Fruit fly (Drosophila melanogaster) whole organism, embryonic: ENCODE results near the gene Set2.
A peak's percentile ranks its signal among the peaks of the same experiment; 100 is the strongest.

ENCODE experiments used
- Aef1 ChIP-seq: fragments of 200-800 bp; sonication (Bioruptor generic); IDR thresholded peaks from 3 replicates; pipeline ENCODE4 v1.3.6; 2022; ENCODE audit warnings: missing biosample characterization, missing genetic modification characterization
- Awh ChIP-seq: fragments of 200-800 bp; sonication (Bioruptor generic); IDR thresholded peaks from 2 replicates; pipeline ENCODE4, ENCODE4 v1.3.6; 2022; ENCODE audit warnings: missing biosample characterization, missing genetic modification characterization
- Blimp-1 ChIP-seq: fragments of 200-800 bp; sonication (Bioruptor generic); optimal IDR thresholded peaks from 3 replicates; lab custom pipeline; 2018; ENCODE audit warnings: missing biosample characterization, missing genetic modification characterization, mild to moderate bottlenecking, moderate library complexity, missing genetic modification reagents
- CG10267 ChIP-seq: fragments of 200-800 bp; sonication (Bioruptor generic); optimal IDR thresholded peaks from 2 replicates; lab custom pipeline; 2018; ENCODE audit warnings: missing biosample characterization, mild to moderate bottlenecking, missing genetic modification characterization, moderate library complexity
- CG11085 ChIP-seq: fragments of 200-800 bp; sonication (Bioruptor generic); IDR thresholded peaks from 2 replicates; pipeline ENCODE4 v1.3.6; 2022; ENCODE audit warnings: missing biosample characterization, missing genetic modification characterization
- CG11247 ChIP-seq: fragments of 200-800 bp; sonication (Bioruptor generic); IDR thresholded peaks from 2 replicates; pipeline ENCODE4 v1.3.6; 2022; ENCODE audit warnings: missing biosample characterization, missing genetic modification characterization
- CG11398 ChIP-seq: fragments of 200-800 bp; sonication (Bioruptor generic); optimal IDR thresholded peaks from 2 replicates; lab custom pipeline; 2016; ENCODE audit warnings: missing biosample characterization, missing genetic modification characterization
- CG11695 ChIP-seq: fragments of 200-800 bp; sonication (Bioruptor generic); IDR thresholded peaks from 3 replicates; pipeline ENCODE4 v1.3.6; 2022; ENCODE audit warnings: missing biosample characterization, missing genetic modification characterization
- CG13123 ChIP-seq: fragments of 200-800 bp; sonication (Bioruptor generic); optimal IDR thresholded peaks from 2 replicates; lab custom pipeline; 2016; ENCODE audit warnings: missing biosample characterization, missing genetic modification characterization
- CG14014 ChIP-seq: fragments of 200-800 bp; sonication (Bioruptor generic); IDR thresholded peaks from 2 replicates; pipeline ENCODE4 v1.3.6; 2022; ENCODE audit warnings: missing biosample characterization, missing genetic modification characterization
- CG15073 ChIP-seq: fragments of 200-800 bp; sonication (Bioruptor generic); optimal IDR thresholded peaks from 2 replicates; lab custom pipeline; 2016; ENCODE audit warnings: missing biosample characterization, missing genetic modification characterization
- CG16863 ChIP-seq: fragments of 200-800 bp; sonication (Bioruptor generic); optimal IDR thresholded peaks from 3 replicates; lab custom pipeline; 2016; ENCODE audit warnings: missing biosample characterization, missing genetic modification characterization
- CG1792 ChIP-seq: fragments of 200-800 bp; sonication (Bioruptor generic); optimal IDR thresholded peaks from 2 replicates; lab custom pipeline; 2016; ENCODE audit warnings: missing biosample characterization, missing genetic modification characterization
- CG2199 ChIP-seq: fragments of 200-800 bp; sonication (Bioruptor generic); IDR thresholded peaks from 3 replicates; pipeline ENCODE4 v1.3.6; 2022; ENCODE audit warnings: missing biosample characterization, missing genetic modification characterization
- CG34376 ChIP-seq: fragments of 200-800 bp; sonication (Bioruptor generic); optimal IDR thresholded peaks from 2 replicates; lab custom pipeline; 2018; ENCODE audit warnings: missing biosample characterization, mild to moderate bottlenecking, missing genetic modification characterization
- CG4617 ChIP-seq: fragments of 200-800 bp; sonication (Bioruptor generic); optimal IDR thresholded peaks from 3 replicates; lab custom pipeline; 2016; ENCODE audit warnings: missing biosample characterization, missing genetic modification characterization, borderline replicate concordance
- CG7372 ChIP-seq: fragments of 200-800 bp; sonication (Bioruptor generic); IDR thresholded peaks from 2 replicates; pipeline ENCODE4 v1.3.6; 2022; ENCODE audit warnings: missing biosample characterization, missing genetic modification characterization
- CG8089 ChIP-seq: fragments of 200-800 bp; sonication (Bioruptor generic); optimal IDR thresholded peaks from 3 replicates; lab custom pipeline; 2016; ENCODE audit warnings: missing biosample characterization, missing genetic modification characterization
- CG9609 ChIP-seq: fragments of 200-800 bp; sonication (Bioruptor generic); optimal IDR thresholded peaks from 3 replicates; lab custom pipeline; 2016; ENCODE audit warnings: missing biosample characterization, missing genetic modification characterization
- D19A ChIP-seq: fragments of 200-800 bp; optimal IDR thresholded peaks from 3 replicates; lab custom pipeline; 2019; ENCODE audit warnings: missing biosample characterization, mild to moderate bottlenecking, missing genetic modification characterization, moderate library complexity
- Eip74EF ChIP-seq, 2 experiments: fragments of 200-800 bp in 1 of 2; fragments of >200 bp in 1 of 2; sonication (Bioruptor generic) in 1 of 2; optimal IDR thresholded peaks; 2 replicates each; lab custom pipeline; 2017 to 2019; ENCODE audit warnings: missing biosample characterization in 2 of 2, missing genetic modification characterization in 2 of 2, mild to moderate bottlenecking in 1 of 2, moderate library complexity in 1 of 2
- Fer1 ChIP-seq: fragments of 200-800 bp; sonication (Bioruptor generic); optimal IDR thresholded peaks from 2 replicates; lab custom pipeline; 2017; ENCODE audit warnings: missing biosample characterization, mild to moderate bottlenecking, missing genetic modification characterization
- HmgZ ChIP-seq: fragments of 200-800 bp; sonication (Bioruptor generic); optimal IDR thresholded peaks from 2 replicates; lab custom pipeline; 2018; ENCODE audit warnings: missing biosample characterization, mild to moderate bottlenecking, missing genetic modification characterization
- Hsf ChIP-seq: fragments of 200-800 bp; sonication (Bioruptor generic); optimal IDR thresholded peaks from 3 replicates; lab custom pipeline; 2016; ENCODE audit warnings: missing biosample characterization, missing genetic modification characterization
- MESR4 ChIP-seq: fragments of 200-800 bp; sonication (Bioruptor generic); optimal IDR thresholded peaks from 2 replicates; lab custom pipeline; 2018; ENCODE audit warnings: missing biosample characterization, mild to moderate bottlenecking, missing genetic modification characterization, moderate library complexity
- Neu2 ChIP-seq: fragments of 200-800 bp; sonication (Bioruptor generic); optimal IDR thresholded peaks from 3 replicates; lab custom pipeline; 2016; ENCODE audit warnings: missing biosample characterization, missing genetic modification characterization, borderline replicate concordance
- Pdp1 ChIP-seq, 2 experiments: fragments of 200-800 bp; sonication (Bioruptor generic); optimal IDR thresholded peaks; 3 replicates each; lab custom pipeline; 2016; ENCODE audit warnings: missing biosample characterization in 2 of 2, missing genetic modification characterization in 2 of 2, mild to moderate bottlenecking in 1 of 2, moderate library complexity in 1 of 2
- Six4 ChIP-seq: fragments of 200-800 bp; sonication (Bioruptor generic); optimal IDR thresholded peaks from 2 replicates; lab custom pipeline; 2016; ENCODE audit warnings: missing biosample characterization, missing genetic modification characterization
- Stat92E ChIP-seq, 3 experiments: fragments of >200 bp in 2 of 3; fragments of 200-800 bp in 1 of 3; sonication (Bioruptor generic) in 1 of 3; optimal IDR thresholded peaks; 2 replicates each; lab custom pipeline; 2017 to 2019; ENCODE audit warnings: missing biosample characterization in 3 of 3, missing genetic modification characterization in 3 of 3, mild to moderate bottlenecking in 1 of 3, moderate library complexity in 1 of 3
- ase ChIP-seq: fragments of 200-800 bp; sonication (Bioruptor generic); IDR thresholded peaks from 3 replicates; pipeline ENCODE4 v1.3.6; 2022; ENCODE audit warnings: missing biosample characterization, missing genetic modification characterization
- ato ChIP-seq: fragments of 200-800 bp; sonication (Bioruptor generic); IDR thresholded peaks from 2 replicates; pipeline ENCODE4 v1.3.6; 2022; ENCODE audit warnings: missing biosample characterization, missing genetic modification characterization; ENCODE audit not compliant: partially characterized antibody
- bbx ChIP-seq: fragments of 200-800 bp; sonication (Bioruptor generic); IDR thresholded peaks from 2 replicates; pipeline ENCODE4 v1.3.6; 2022; ENCODE audit warnings: missing biosample characterization, missing genetic modification characterization; ENCODE audit not compliant: partially characterized antibody
- bsh ChIP-seq, 2 experiments: fragments of 200-800 bp; sonication (Bioruptor generic); optimal IDR thresholded peaks; 2 replicates each; lab custom pipeline; 2017 to 2018; ENCODE audit warnings: mild to moderate bottlenecking in 2 of 2, missing biosample characterization in 2 of 2, missing genetic modification characterization in 2 of 2, moderate library complexity in 1 of 2
- chif ChIP-seq, 2 experiments: fragments of 200-800 bp; sonication (Bioruptor generic); optimal IDR thresholded peaks; 3 replicates each; lab custom pipeline; 2016; ENCODE audit warnings: missing biosample characterization in 2 of 2, missing genetic modification characterization in 2 of 2
- croc ChIP-seq: fragments of 200-800 bp; sonication (Bioruptor generic); conservative IDR thresholded peaks from 3 replicates; pipeline ENCODE4 v1.3.6; 2022; ENCODE audit warnings: missing biosample characterization, missing genetic modification characterization
- crol ChIP-seq: fragments of 200-800 bp; sonication (Bioruptor generic); IDR thresholded peaks from 2 replicates; pipeline ENCODE4 v1.3.6; 2022; ENCODE audit warnings: missing biosample characterization, missing genetic modification characterization
- dimm ChIP-seq: fragments of 200-800 bp; sonication (Bioruptor generic); IDR thresholded peaks from 2 replicates; pipeline ENCODE4 v1.3.6; 2022; ENCODE audit warnings: missing biosample characterization, missing genetic modification characterization
- dm ChIP-seq: fragments of 200-800 bp; sonication (Bioruptor generic); optimal IDR thresholded peaks from 3 replicates; lab custom pipeline; 2016; ENCODE audit warnings: missing biosample characterization, missing genetic modification characterization
- fd102C ChIP-seq: fragments of 200-800 bp; sonication (Bioruptor generic); optimal IDR thresholded peaks from 2 replicates; lab custom pipeline; 2018; ENCODE audit warnings: missing biosample characterization, mild to moderate bottlenecking, missing genetic modification characterization, moderate library complexity
- gfzf ChIP-seq: fragments of 200-800 bp; sonication (Bioruptor generic); optimal IDR thresholded peaks from 2 replicates; lab custom pipeline; 2016; ENCODE audit warnings: missing biosample characterization, mild to moderate bottlenecking, missing genetic modification characterization, moderate library complexity
- gsb-n ChIP-seq: fragments of 200-800 bp; sonication (Bioruptor generic); optimal IDR thresholded peaks from 3 replicates; lab custom pipeline; 2018; ENCODE audit warnings: missing biosample characterization, mild to moderate bottlenecking, missing genetic modification characterization
- jumu ChIP-seq: fragments of 200-800 bp; sonication (Bioruptor generic); optimal IDR thresholded peaks from 3 replicates; lab custom pipeline; 2016; ENCODE audit warnings: missing biosample characterization, missing genetic modification characterization
- lbe ChIP-seq: fragments of 200-800 bp; sonication (Bioruptor generic); optimal IDR thresholded peaks from 2 replicates; lab custom pipeline; 2016; ENCODE audit warnings: missing biosample characterization, mild to moderate bottlenecking, missing genetic modification characterization
- lmd ChIP-seq: fragments of 200-800 bp; sonication (Bioruptor generic); IDR thresholded peaks from 2 replicates; pipeline ENCODE4 v1.3.6; 2022; ENCODE audit warnings: missing biosample characterization, missing genetic modification characterization
- oc ChIP-seq: fragments of 200-800 bp; sonication (Bioruptor generic); optimal IDR thresholded peaks from 2 replicates; lab custom pipeline; 2018; ENCODE audit warnings: missing biosample characterization, mild to moderate bottlenecking, missing genetic modification characterization, moderate library complexity
- pum ChIP-seq: fragments of 200-800 bp; sonication (Bioruptor generic); optimal IDR thresholded peaks from 2 replicates; lab custom pipeline; 2016; ENCODE audit warnings: missing biosample characterization, missing genetic modification characterization
- row ChIP-seq: fragments of 200-800 bp; sonication (Bioruptor generic); IDR thresholded peaks from 3 replicates; pipeline ENCODE4 v1.3.6; 2022; ENCODE audit warnings: missing biosample characterization, missing genetic modification characterization
- seq ChIP-seq: fragments of 200-800 bp; sonication (Bioruptor generic); IDR thresholded peaks from 2 replicates; pipeline ENCODE4 v1.3.6; 2022; ENCODE audit warnings: missing biosample characterization, missing genetic modification characterization
- sqz ChIP-seq: fragments of 200-800 bp; sonication (Bioruptor generic); optimal IDR thresholded peaks from 3 replicates; lab custom pipeline; 2018; ENCODE audit warnings: missing biosample characterization, mild to moderate bottlenecking, missing genetic modification characterization
- tup ChIP-seq: fragments of 200-800 bp; sonication (Bioruptor generic); optimal IDR thresholded peaks from 2 replicates; lab custom pipeline; 2016; ENCODE audit warnings: missing biosample characterization, mild to moderate bottlenecking, missing genetic modification characterization, moderate library complexity

Set2 gene

DNA sequence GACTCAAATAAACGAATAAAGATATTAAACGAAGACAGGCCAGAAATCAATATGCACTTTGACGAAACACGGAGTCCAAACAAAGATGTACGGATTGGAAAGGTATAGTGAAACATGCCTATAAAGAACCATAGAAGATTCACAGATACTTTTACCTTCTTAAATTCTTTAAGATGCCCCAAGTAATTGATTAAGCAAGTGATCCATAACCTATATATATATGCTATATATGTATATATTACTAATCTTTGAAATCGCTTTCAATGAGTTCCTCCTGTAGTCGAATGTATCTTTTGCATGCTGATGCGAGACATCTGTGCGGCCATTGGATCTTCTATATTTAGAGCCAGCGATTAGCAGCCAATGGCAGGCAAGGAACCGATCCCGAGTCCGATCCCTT is 44.9 kb upstream of the Set2 start, which contains the start of gene dmrt11E (continued):
- TF ChIP-seq HmgZ (tag; lab: Kevin White, UChicago): no peak
- no peak for TF ChIP-seq CG4617
- TF ChIP-seq row (GFP tag; lab: Robert Waterston, UW): peak; percentile 81
- no peak for TF ChIP-seq pum (GFP tag; lab: Kevin White, UChicago)
- TF ChIP-seq CG11695 (GFP tag; lab: Robert Waterston, UW): peak; percentile 54; the same call in 2 of the 3 replicates
- TF ChIP-seq Stat92E (GFP tag; optimal IDR thresholded peaks at IDR 0.05; lab: Kevin White, UChicago): no peak
- TF ChIP-seq lbe (GFP tag; lab: Kevin White, UChicago): no peak
- TF ChIP-seq CG11085 (GFP tag; lab: Robert Waterston, UW): no peak
- no peak for TF ChIP-seq MESR4 (GFP tag; lab: Kevin White, UChicago)
- no peak for TF ChIP-seq Hsf (GFP tag; lab: Kevin White, UChicago)
- TF ChIP-seq CG10267 (tag; lab: Kevin White, UChicago): peak; percentile 71
- peak; percentile 38 for TF ChIP-seq Six4 (GFP tag; lab: Kevin White, UChicago)
- no peak for TF ChIP-seq ato (GFP tag; lab: Robert Waterston, UW)
- no peak for TF ChIP-seq CG11247
- TF ChIP-seq CG7372 (GFP tag; lab: Robert Waterston, UW): peak; percentile 23; the same call in 1 of the 2 replicates
- TF ChIP-seq CG13123 (GFP tag; lab: Kevin White, UChicago): no peak
- no peak for TF ChIP-seq CG11398 (GFP tag; lab: Kevin White, UChicago)
- TF ChIP-seq CG2199 (GFP tag; lab: Robert Waterston, UW): 0 out of 3 replicates have a peak, but pooled peaks have one; percentile 54
- no peak for TF ChIP-seq Neu2 (GFP tag; lab: Kevin White, UChicago)
- TF ChIP-seq fd102C (GFP tag; lab: Kevin White, UChicago): peak; percentile 45
- TF ChIP-seq crol (GFP tag; lab: Robert Waterston, UW): no peak
- no peak for TF ChIP-seq jumu (GFP tag; lab: Kevin White, UChicago)
- TF ChIP-seq Pdp1 (GFP tag; optimal IDR thresholded peaks at IDR 0.05; lab: Kevin White, UChicago): no peak
- TF ChIP-seq tup: no peak
- TF ChIP-seq D19A (tag; lab: Kevin White, UChicago): peak; percentile 77
- no peak for TF ChIP-seq CG15073 (GFP tag; lab: Kevin White, UChicago)
- TF ChIP-seq Eip74EF (GFP tag; optimal IDR thresholded peaks at IDR 0.05; lab: Kevin White, UChicago): peak in 1 of 2 experiments; percentile 41
- TF ChIP-seq seq (GFP tag; lab: Robert Waterston, UW): no peak
- no peak for TF ChIP-seq CG34376
- TF ChIP-seq gsb-n (tag; lab: Kevin White, UChicago): peak; percentile 70
- TF ChIP-seq CG8089 (GFP tag; lab: Kevin White, UChicago): no peak
- peak; percentile 72 for TF ChIP-seq croc (GFP tag; lab: Robert Waterston, UW)
- TF ChIP-seq Fer1 (GFP tag; lab: Kevin White, UChicago): no peak
- TF ChIP-seq ase: peak; percentile 41; the same call in 1 of the 3 replicates
- TF ChIP-seq CG1792 (GFP tag; lab: Kevin White, UChicago): no peak
- TF ChIP-seq Aef1 (GFP tag; lab: Robert Waterston, UW): no peak
- no peak for TF ChIP-seq dm
- TF ChIP-seq lmd: peak; percentile 48
- peak; percentile 62 for TF ChIP-seq oc (tag; lab: Kevin White, UChicago)
- TF ChIP-seq CG14014 (GFP tag; lab: Robert Waterston, UW): no peak
- TF ChIP-seq dimm (GFP tag; lab: Robert Waterston, UW): no peak
- peak in 1 of 2 experiments; percentile 23 for TF ChIP-seq chif (GFP tag; optimal IDR thresholded peaks at IDR 0.05; lab: Kevin White, UChicago)
- peak in 1 of 2 experiments; percentile 88 for TF ChIP-seq bsh (GFP tag; optimal IDR thresholded peaks at IDR 0.05; lab: Kevin White, UChicago)
- TF ChIP-seq sqz (GFP tag; lab: Kevin White, UChicago): no peak
- TF ChIP-seq Blimp-1 (GFP tag; lab: Kevin White, UChicago): peak; percentile 73
- no peak for TF ChIP-seq CG16863 (GFP tag; lab: Kevin White, UChicago)
- no peak for TF ChIP-seq gfzf (GFP tag; lab: Kevin White, UChicago)
- 0 out of 2 replicates have a peak, but pooled peaks have one; percentile 48 for TF ChIP-seq Awh (GFP tag; lab: Robert Waterston, UW)
- no peak for TF ChIP-seq CG9609
- no peak for TF ChIP-seq bbx
